Worm (Caenorhabditis elegans) whole organism, mixed stage, embryonic: ENCODE data around the gene flp-26.

Experiments used
- lin-13 ChIP-seq: fragments of 150-350 bp; optimal IDR thresholded peaks from 2 replicates; lab custom pipeline; 2014; ENCODE audit warnings: missing biosample characterization, missing genetic modification characterization
- lsy-2 ChIP-seq: fragments of 150-350 bp; optimal IDR thresholded peaks from 2 replicates; lab custom pipeline; 2014; ENCODE audit warnings: missing biosample characterization, missing genetic modification characterization
- nhr-12 ChIP-seq: fragments of 150-350 bp; optimal IDR thresholded peaks from 2 replicates; lab custom pipeline; 2014; ENCODE audit warnings: missing biosample characterization, missing genetic modification characterization
- nhr-2 ChIP-seq: fragments of 150-350 bp; optimal IDR thresholded peaks from 2 replicates; lab custom pipeline; 2014; ENCODE audit warnings: missing biosample characterization, missing genetic modification characterization
- nhr-28 ChIP-seq: fragments of 150-350 bp; optimal IDR thresholded peaks from 2 replicates; lab custom pipeline; 2014; ENCODE audit warnings: missing biosample characterization, missing genetic modification characterization
- nhr-76 ChIP-seq: sonication (generic microtip); optimal IDR thresholded peaks from 2 replicates; lab custom pipeline; 2017; ENCODE audit warnings: missing biosample characterization, missing genetic modification characterization
- unc-39 ChIP-seq: fragments of 150-350 bp; optimal IDR thresholded peaks from 2 replicates; lab custom pipeline; 2014; ENCODE audit warnings: missing biosample characterization, missing genetic modification characterization
- unc-62 ChIP-seq: fragments of 150-350 bp; optimal IDR thresholded peaks from 2 replicates; lab custom pipeline; 2014; ENCODE audit warnings: missing biosample characterization, missing genetic modification reagents, missing genetic modification characterization

- TF ChIP-seq nhr-76 (tag; lab: Kevin White, UChicago) (no peak), lin-13 (tag; lab: Kevin White, UChicago) (no peak), lsy-2 (tag; lab: Kevin White, UChicago) (no peak), nhr-2 (tag; lab: Kevin White, UChicago) (no peak), unc-39 (tag; lab: Kevin White, UChicago) (no peak), nhr-12 (tag; lab: Kevin White, UChicago) (no peak), unc-62 (GFP tag; lab: Kevin White, UChicago) (no peak), nhr-28 (tag; lab: Kevin White, UChicago) (no peak)
These were observed 4.9 kb downstream of the flp-26 start for ce11 chrX:7033716-7034270.
